Worm (Caenorhabditis elegans) whole organism, midembryonic: ENCODE results near the gene ttr-35.

Experiments used
- T22C8.4 ChIP-seq: fragments of 200-800 bp; sonication (Bioruptor generic); IDR thresholded peaks from 2 replicates; pipeline ENCODE4 v1.3.6; 2022; ENCODE audit warnings: missing genetic modification characterization, missing compliant biosample characterization
- cog-1 ChIP-seq: sonication (generic microtip); optimal IDR thresholded peaks from 2 replicates; lab custom pipeline; 2016; ENCODE audit warnings: missing genetic modification characterization, missing compliant biosample characterization
- flt-1 ChIP-seq: fragments of 200-800 bp; sonication (Bioruptor generic); IDR thresholded peaks from 2 replicates; pipeline ENCODE4 v1.3.6; 2022; ENCODE audit warnings: missing genetic modification characterization, missing compliant biosample characterization
- klf-2 ChIP-seq: fragments of 200-800 bp; sonication (Bioruptor generic); conservative IDR thresholded peaks from 2 replicates; pipeline ENCODE4 v1.3.6; 2022; ENCODE audit warnings: missing genetic modification reagents, missing genetic modification characterization, missing compliant biosample characterization
- med-1 ChIP-seq: sonication (generic microtip); optimal IDR thresholded peaks from 2 replicates; lab custom pipeline; 2017; ENCODE audit warnings: missing genetic modification characterization, mild to moderate bottlenecking, missing compliant biosample characterization, antibody characterized with exemption, missing genetic modification reagents; ENCODE audit not compliant: insufficient read depth
- ref-1 ChIP-seq: fragments of 200-800 bp; sonication (Bioruptor generic); conservative IDR thresholded peaks from 2 replicates; pipeline ENCODE4 v1.3.6; 2022; ENCODE audit warnings: missing genetic modification reagents, missing genetic modification characterization, missing compliant biosample characterization
- tab-1 ChIP-seq: fragments of 200-800 bp; sonication (Bioruptor generic); IDR thresholded peaks from 2 replicates; pipeline ENCODE4 v1.3.6; 2022; ENCODE audit warnings: missing genetic modification characterization, missing compliant biosample characterization
- ztf-23 ChIP-seq: fragments of 200-800 bp; sonication (Bioruptor generic); IDR thresholded peaks from 2 replicates; pipeline ENCODE4 v1.3.6; 2022; ENCODE audit warnings: missing genetic modification reagents, missing genetic modification characterization, missing compliant biosample characterization
- ztf-29 ChIP-seq: fragments of 200-800 bp; sonication (Bioruptor generic); IDR thresholded peaks from 2 replicates; pipeline ENCODE4 v1.3.6; 2022; ENCODE audit warnings: missing genetic modification reagents, missing genetic modification characterization, missing compliant biosample characterization

- no peak for TF ChIP-seq ztf-23 (GFP tag; lab: Robert Waterston, UW)
- no peak for TF ChIP-seq T22C8.4 (GFP tag; lab: Robert Waterston, UW)
- no peak for TF ChIP-seq ref-1
- TF ChIP-seq flt-1: no peak
- TF ChIP-seq med-1 (GFP tag; lab: Kevin White, UChicago): no peak
- no peak for TF ChIP-seq tab-1 (GFP tag; lab: Robert Waterston, UW)
- no peak for TF ChIP-seq ztf-29 (GFP tag; lab: Robert Waterston, UW)
- no peak for TF ChIP-seq cog-1
- no peak for TF ChIP-seq klf-2 (GFP tag; lab: Robert Waterston, UW)
Observed at ce11 chrX:6499736-6500135, 12.3 kb upstream of the ttr-35 start, which contains the start of gene actl-1.
